Fruit fly (Drosophila melanogaster): ENCODE measurements around the gene CG33342.

The CG33342 gene

dm6 chr3R:24336622-24337021 lies 40.0 kb upstream of the CG33342 start, which contains the start of gene CG6432:
Gene CG6432 (plus strand): TSS chr3R:24336922.
- TF ChIP-seq CG17612 (GFP tag; IDR thresholded peaks at IDR 0.05) = no peak
- TF ChIP-seq Mad (GFP tag; optimal IDR thresholded peaks at IDR 0.05) = no peak
- no peak for TF ChIP-seq Oaz (GFP tag; IDR thresholded peaks at IDR 0.05)
- no peak for TF ChIP-seq schlank (tag; optimal IDR thresholded peaks at IDR 0.05)
- TF ChIP-seq slp2 (GFP tag; optimal IDR thresholded peaks at IDR 0.05) = no peak
- TF ChIP-seq Deaf1 (tag; optimal IDR thresholded peaks at IDR 0.05) = no peak
- TF ChIP-seq CG10959 (GFP tag; IDR thresholded peaks at IDR 0.05) = no peak
- no peak for TF ChIP-seq ssp (GFP tag; IDR thresholded peaks at IDR 0.05)
- TF ChIP-seq vvl (GFP tag; IDR thresholded peaks at IDR 0.05) = no peak
- no peak for TF ChIP-seq MTF-1 (GFP tag; optimal IDR thresholded peaks at IDR 0.05; ENCODE audit: borderline replicate concordance)
- TF ChIP-seq az2 (GFP tag; optimal IDR thresholded peaks at IDR 0.05) = no peak
- no peak for TF ChIP-seq sens-2 (GFP tag; IDR thresholded peaks at IDR 0.05)

- TF ChIP-seq trh (GFP tag; optimal IDR thresholded peaks at IDR 0.05) (no peak), inv (GFP tag; IDR thresholded peaks at IDR 0.05; ENCODE audit: partially characterized antibody) (no peak), CG7372 (GFP tag; IDR thresholded peaks at IDR 0.05) (0 out of 2 replicates have a peak, but pooled peaks have one; percentile 12)
Observed at dm6 chr3R:24341251-24341650, 35.4 kb upstream of the CG33342 start, which contains the start of gene Ms. Gene Ms (plus strand): TSS chr3R:24341551.

DNA sequence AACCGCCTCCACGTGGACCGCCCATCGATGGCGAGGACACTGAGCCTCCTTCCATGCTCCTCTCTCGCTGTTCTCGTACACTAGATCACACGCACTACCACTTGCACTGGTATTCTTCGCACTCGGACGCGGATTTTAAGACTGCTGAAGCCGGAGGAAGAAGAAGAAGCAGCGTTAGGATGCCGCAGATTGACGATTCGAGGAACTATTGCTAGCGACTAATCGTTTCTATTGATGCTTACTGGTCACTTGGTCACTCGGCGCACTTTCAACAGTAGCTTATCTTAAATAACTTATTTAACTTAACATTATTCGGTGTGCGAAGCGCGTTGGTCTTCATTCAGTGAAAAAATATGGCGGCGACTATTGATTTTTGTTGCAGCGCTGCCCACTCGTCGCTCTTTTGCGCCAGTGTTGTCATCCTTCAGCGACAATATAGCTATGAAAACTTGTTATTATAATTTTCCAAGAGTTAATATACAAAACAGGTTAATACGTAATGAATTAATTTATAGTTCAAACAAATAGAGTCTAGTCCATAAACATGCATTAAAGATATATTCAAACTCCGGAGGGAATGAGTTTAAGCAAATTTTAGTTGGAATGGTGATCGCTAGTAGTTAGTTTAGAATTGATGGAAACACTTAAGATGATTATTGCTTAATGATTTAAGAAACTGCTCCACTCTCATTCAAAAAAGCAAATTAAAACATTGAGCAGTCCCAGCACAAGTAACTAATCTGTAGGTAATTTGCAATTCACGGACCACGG lies 28.1 kb upstream of the CG33342 start, which contains the start of the genes CG5746 and CG6454:
CG5746 (minus strand) TSS at position 372 of the 771 bp plus-strand sequence.
CG6454 (plus strand) TSS at position 763 of the 771 bp plus-strand sequence.
- TF ChIP-seq sd (tag; optimal IDR thresholded peaks at IDR 0.05) (no peak), CG16863 (GFP tag; optimal IDR thresholded peaks at IDR 0.05) (peak; percentile 56), slou (GFP tag; optimal IDR thresholded peaks at IDR 0.05) (no peak), Lim3 (GFP tag; IDR thresholded peaks at IDR 0.05) (no peak), klu (GFP tag; IDR thresholded peaks at IDR 0.05) (0 out of 2 replicates have a peak, but pooled peaks have one; percentile 30), CG1647 (GFP tag; optimal IDR thresholded peaks at IDR 0.05) (peak; percentile 15), nerfin-2 (GFP tag; IDR thresholded peaks at IDR 0.05; ENCODE audit: partially characterized antibody) (no peak), pzg (GFP tag; optimal IDR thresholded peaks at IDR 0.05) (peak; percentile 48), CG13894 (tag; optimal IDR thresholded peaks at IDR 0.05) (no peak), onecut (GFP tag; IDR thresholded peaks at IDR 0.05) (peak; percentile 100), Nf-YC (tag; optimal IDR thresholded peaks at IDR 0.05) (no peak), CG4617 (GFP tag; optimal IDR thresholded peaks at IDR 0.05; ENCODE audit: borderline replicate concordance) (peak; percentile 75), lab (GFP tag; optimal IDR thresholded peaks at IDR 0.05) (no peak), CrebB (tag; optimal IDR thresholded peaks at IDR 0.05) (no peak), CG5180 (GFP tag; optimal IDR thresholded peaks at IDR 0.05) (no peak), CG18619 (GFP tag; optimal IDR thresholded peaks at IDR 0.05) (peak; percentile 62), CG13775 (GFP tag; optimal IDR thresholded peaks at IDR 0.05) (peak; percentile 74), MESR4 (GFP tag; optimal IDR thresholded peaks at IDR 0.05) (peak; percentile 99), Sry-δ (GFP tag; optimal IDR thresholded peaks at IDR 0.05) (peak; percentile 38), Xrp1 (GFP tag; IDR thresholded peaks at IDR 0.05) (peak; percentile 35; the same call in 1 of the 2 replicates), Awh (GFP tag; IDR thresholded peaks at IDR 0.05) (no peak), sim (GFP tag; IDR thresholded peaks at IDR 0.05) (no peak), tna (GFP tag; IDR thresholded peaks at IDR 0.05; ENCODE audit: partially characterized antibody) (no peak), Deaf1 (tag; optimal IDR thresholded peaks at IDR 0.05) (no peak), CG10147 (GFP tag; optimal IDR thresholded peaks at IDR 0.05) (no peak), Nf-YB (GFP tag; optimal IDR thresholded peaks at IDR 0.05) (no peak), jigr1 (GFP tag; IDR thresholded peaks at IDR 0.05) (peak; percentile 34; the same call in 1 of the 3 replicates), CG31365 (tag; optimal IDR thresholded peaks at IDR 0.05) (no peak), BEAF-32 (GFP tag; optimal IDR thresholded peaks at IDR 0.05) (peak; percentile 44), dmrt99B (tag; optimal IDR thresholded peaks at IDR 0.05) (no peak), Stat92E (GFP tag; optimal IDR thresholded peaks at IDR 0.05) (no peak), Doc3 (GFP tag; IDR thresholded peaks at IDR 0.05; ENCODE audit: partially characterized antibody) (no peak)

Measured in whole organism, embryonic.